Worm (Caenorhabditis elegans) whole organism, late embryonic: ENCODE data around the gene ccdc-55.

Experiments
- C38D4.7 ChIP-seq: fragments of 200-800 bp; sonication (Bioruptor generic); optimal IDR thresholded peaks from 2 replicates; lab custom pipeline; 2018; ENCODE audit warnings: mild to moderate bottlenecking, missing genetic modification characterization, moderate library complexity, missing compliant biosample characterization
- F13H6.1 ChIP-seq: sonication (generic microtip); optimal IDR thresholded peaks from 2 replicates; lab custom pipeline; 2016; ENCODE audit warnings: missing genetic modification characterization, missing compliant biosample characterization
- K02D7.2 ChIP-seq: sonication (generic microtip); optimal IDR thresholded peaks from 2 replicates; lab custom pipeline; 2017; ENCODE audit warnings: mild to moderate bottlenecking, missing genetic modification characterization, missing compliant biosample characterization
- T23F11.4 ChIP-seq: fragments of 200-800 bp; sonication (Bioruptor generic); optimal IDR thresholded peaks from 2 replicates; lab custom pipeline; 2018; ENCODE audit warnings: mild to moderate bottlenecking, missing genetic modification characterization, missing compliant biosample characterization
- ama-1 ChIP-seq: fragments of 150-350 bp; optimal IDR thresholded peaks from 2 replicates; lab custom pipeline; 2014
- ceh-18 ChIP-seq: sonication (generic microtip); optimal IDR thresholded peaks from 2 replicates; lab custom pipeline; 2016; ENCODE audit warnings: missing genetic modification characterization, missing compliant biosample characterization
- ceh-19 ChIP-seq: fragments of 200-800 bp; sonication (Bioruptor generic); optimal IDR thresholded peaks from 2 replicates; lab custom pipeline; 2018; ENCODE audit warnings: mild to moderate bottlenecking, missing genetic modification characterization, missing compliant biosample characterization
- ceh-2 ChIP-seq: sonication (generic microtip); optimal IDR thresholded peaks from 2 replicates; lab custom pipeline; 2016; ENCODE audit warnings: missing genotype, missing genetic modification characterization, missing compliant biosample characterization
- ceh-30 ChIP-seq: fragments of 150-350 bp; optimal IDR thresholded peaks from 2 replicates; lab custom pipeline; 2014; ENCODE audit warnings: missing biosample characterization, missing genetic modification characterization
- ceh-31 ChIP-seq: sonication (generic microtip); optimal IDR thresholded peaks from 2 replicates; lab custom pipeline; 2016; ENCODE audit warnings: missing genetic modification characterization, missing compliant biosample characterization
- che-1 ChIP-seq: sonication (generic microtip); optimal IDR thresholded peaks from 2 replicates; lab custom pipeline; 2016; ENCODE audit warnings: mild to moderate bottlenecking, missing genetic modification characterization, missing compliant biosample characterization
- dmd-4 ChIP-seq: sonication (generic microtip); optimal IDR thresholded peaks from 2 replicates; lab custom pipeline; 2016; ENCODE audit warnings: borderline replicate concordance, missing genetic modification characterization, missing compliant biosample characterization
- dve-1 ChIP-seq: sonication (generic microtip); optimal IDR thresholded peaks from 2 replicates; lab custom pipeline; 2017; ENCODE audit warnings: antibody characterized with exemption, mild to moderate bottlenecking, missing genetic modification characterization, missing compliant biosample characterization
- elt-2 ChIP-seq: sonication (generic microtip); optimal IDR thresholded peaks from 2 replicates; lab custom pipeline; 2016; ENCODE audit warnings: missing genetic modification reagents, missing genetic modification characterization, missing compliant biosample characterization
- ets-4 ChIP-seq: sonication (generic microtip); optimal IDR thresholded peaks from 2 replicates; lab custom pipeline; 2016; ENCODE audit warnings: missing genetic modification characterization, missing compliant biosample characterization
- eyg-1 ChIP-seq: sonication (generic microtip); optimal IDR thresholded peaks from 2 replicates; lab custom pipeline; 2016; ENCODE audit warnings: missing genotype, missing genetic modification characterization, missing compliant biosample characterization
- fax-1 ChIP-seq: sonication (generic microtip); optimal IDR thresholded peaks from 2 replicates; lab custom pipeline; 2016; ENCODE audit warnings: missing genotype, missing genetic modification characterization, missing compliant biosample characterization
- fkh-10 ChIP-seq: fragments of 150-350 bp; optimal IDR thresholded peaks from 2 replicates; lab custom pipeline; 2014; ENCODE audit warnings: missing biosample characterization, missing genetic modification reagents, missing genetic modification characterization
- fkh-6 ChIP-seq: sonication (generic microtip); optimal IDR thresholded peaks from 2 replicates; lab custom pipeline; 2016; ENCODE audit warnings: missing genetic modification characterization, missing compliant biosample characterization
- gmeb-2 ChIP-seq: sonication (generic microtip); optimal IDR thresholded peaks from 2 replicates; lab custom pipeline; 2016; ENCODE audit warnings: missing genetic modification characterization, inconsistent platforms, missing compliant biosample characterization
- hlh-13 ChIP-seq: fragments of 200-800 bp; sonication (Bioruptor generic); optimal IDR thresholded peaks from 2 replicates; lab custom pipeline; 2018; ENCODE audit warnings: mild to moderate bottlenecking, missing genetic modification characterization, missing compliant biosample characterization
- hlh-15 ChIP-seq: sonication (generic microtip); optimal IDR thresholded peaks from 2 replicates; lab custom pipeline; 2016; ENCODE audit warnings: missing genetic modification characterization, missing compliant biosample characterization
- hlh-30 ChIP-seq: sonication (generic microtip); optimal IDR thresholded peaks from 2 replicates; lab custom pipeline; 2017; ENCODE audit warnings: antibody characterized with exemption, missing genetic modification characterization, missing compliant biosample characterization; ENCODE audit not compliant: insufficient read depth
- hlh-6 ChIP-seq: sonication (generic microtip); optimal IDR thresholded peaks from 2 replicates; lab custom pipeline; 2016; ENCODE audit warnings: missing genotype, missing genetic modification characterization, missing compliant biosample characterization
- lim-6 ChIP-seq: sonication (generic microtip); optimal IDR thresholded peaks from 2 replicates; lab custom pipeline; 2016; ENCODE audit warnings: missing genetic modification characterization, missing compliant biosample characterization
- madf-2 ChIP-seq: sonication (generic microtip); optimal IDR thresholded peaks from 2 replicates; lab custom pipeline; 2017; ENCODE audit warnings: missing genetic modification characterization, missing compliant biosample characterization
- mec-3 ChIP-seq: sonication (generic microtip); optimal IDR thresholded peaks from 2 replicates; lab custom pipeline; 2016; ENCODE audit warnings: borderline replicate concordance, missing genetic modification characterization, missing compliant biosample characterization
- nfya-1 ChIP-seq: sonication (generic microtip); optimal IDR thresholded peaks from 2 replicates; lab custom pipeline; 2017; ENCODE audit warnings: missing genetic modification characterization, mild to moderate bottlenecking, missing compliant biosample characterization, antibody characterized with exemption, moderate library complexity
- nhr-11 ChIP-seq: fragments of 150-350 bp; optimal IDR thresholded peaks from 2 replicates; lab custom pipeline; 2014; ENCODE audit warnings: missing biosample characterization, missing genetic modification characterization
- nhr-232 ChIP-seq: sonication (generic microtip); optimal IDR thresholded peaks from 2 replicates; lab custom pipeline; 2016; ENCODE audit warnings: missing genetic modification characterization, missing compliant biosample characterization
- odd-2 ChIP-seq: sonication (generic microtip); optimal IDR thresholded peaks from 2 replicates; lab custom pipeline; 2017; ENCODE audit warnings: antibody characterized with exemption, mild to moderate bottlenecking, missing genetic modification characterization, missing compliant biosample characterization
- pha-2 ChIP-seq: sonication (generic microtip); optimal IDR thresholded peaks from 2 replicates; lab custom pipeline; 2017; ENCODE audit warnings: mild to moderate bottlenecking, missing genetic modification characterization, missing compliant biosample characterization
- pqm-1 ChIP-seq: sonication (generic microtip); optimal IDR thresholded peaks from 2 replicates; lab custom pipeline; 2016; ENCODE audit warnings: missing genetic modification characterization, missing compliant biosample characterization
- pros-1 ChIP-seq: fragments of 150-350 bp; optimal IDR thresholded peaks from 2 replicates; lab custom pipeline; 2014; ENCODE audit warnings: missing biosample characterization, missing genetic modification reagents, missing genetic modification characterization
- sox-2 ChIP-seq: fragments of 200-800 bp; sonication (Bioruptor generic); IDR thresholded peaks from 2 replicates; pipeline ENCODE4 v1.3.6; 2022; ENCODE audit warnings: missing genetic modification reagents, missing genetic modification characterization, missing compliant biosample characterization
- sox-4 ChIP-seq: sonication (generic microtip); optimal IDR thresholded peaks from 2 replicates; lab custom pipeline; 2017; ENCODE audit warnings: mild to moderate bottlenecking, missing genetic modification characterization, inconsistent platforms, missing compliant biosample characterization
- tbx-2 ChIP-seq: sonication (generic microtip); optimal IDR thresholded peaks from 2 replicates; lab custom pipeline; 2016; ENCODE audit warnings: missing genetic modification characterization, missing compliant biosample characterization
- unc-55 ChIP-seq: sonication (generic microtip); optimal IDR thresholded peaks from 2 replicates; lab custom pipeline; 2017; ENCODE audit warnings: missing biosample characterization, missing genetic modification reagents, missing genetic modification characterization
- unc-86 ChIP-seq: sonication (generic microtip); optimal IDR thresholded peaks from 2 replicates; lab custom pipeline; 2016; ENCODE audit warnings: missing genetic modification characterization, missing compliant biosample characterization
- ztf-16 ChIP-seq: sonication (generic microtip); optimal IDR thresholded peaks from 2 replicates; lab custom pipeline; 2017; ENCODE audit warnings: missing genetic modification characterization, missing compliant biosample characterization

The ccdc-55 gene

ce11 chrIII:4152309-4152708, 16.3 kb downstream of the ccdc-55 start:
- no peak for TF ChIP-seq madf-2 (tag; lab: Kevin White, UChicago)
- TF ChIP-seq odd-2 (tag; lab: Kevin White, UChicago) = no peak
- no peak for TF ChIP-seq ama-1
- no peak for TF ChIP-seq dmd-4
- no peak for TF ChIP-seq sox-4 (tag; lab: Kevin White, UChicago)
- no peak for TF ChIP-seq ceh-19 (GFP tag; lab: Kevin White, UChicago)
- no peak for TF ChIP-seq eyg-1 (tag; lab: Kevin White, UChicago)
- TF ChIP-seq nhr-11 (tag; lab: Kevin White, UChicago) = no peak
- TF ChIP-seq ceh-30 (tag; lab: Kevin White, UChicago) = no peak
- TF ChIP-seq pros-1 (tag; lab: Kevin White, UChicago) = no peak
- TF ChIP-seq ztf-16 = no peak
- TF ChIP-seq lim-6 (tag; lab: Kevin White, UChicago) = no peak
- TF ChIP-seq pqm-1 = no peak
- TF ChIP-seq che-1 (tag; lab: Kevin White, UChicago) = no peak
- TF ChIP-seq, all 69 proteins: peak for 0

ce11 chrIII:4151548-4152104, 16.9 kb downstream of the ccdc-55 start, which contains the start of the genes wht-3 and har-1:
Gene wht-3, minus strand, starts transcription at chrIII:4151598.
Gene har-1, plus strand, starts transcription at chrIII:4152054.
- TF ChIP-seq nhr-232 (tag; lab: Kevin White, UChicago) = no peak
- no peak for TF ChIP-seq mec-3 (tag; lab: Kevin White, UChicago)
- TF ChIP-seq C38D4.7 (GFP tag; lab: Kevin White, UChicago) = no peak
- TF ChIP-seq hlh-6 (tag; lab: Kevin White, UChicago) = no peak
- TF ChIP-seq ceh-30 (tag; lab: Kevin White, UChicago) = no peak
- TF ChIP-seq dve-1 (tag; lab: Kevin White, UChicago) = no peak
- no peak for TF ChIP-seq pros-1 (tag; lab: Kevin White, UChicago)
- no peak for TF ChIP-seq ceh-2 (tag; lab: Kevin White, UChicago)
- TF ChIP-seq gmeb-2 (tag; lab: Kevin White, UChicago) = no peak
- TF ChIP-seq fkh-6 (tag; lab: Kevin White, UChicago) = no peak
- no peak for TF ChIP-seq hlh-15 (tag; lab: Kevin White, UChicago)
- no peak for TF ChIP-seq nhr-11 (tag; lab: Kevin White, UChicago)
- TF ChIP-seq ceh-31 (tag; lab: Kevin White, UChicago) = no peak
- no peak for TF ChIP-seq pqm-1
- no peak for TF ChIP-seq fkh-10 (GFP tag; lab: Kevin White, UChicago)

DNA sequence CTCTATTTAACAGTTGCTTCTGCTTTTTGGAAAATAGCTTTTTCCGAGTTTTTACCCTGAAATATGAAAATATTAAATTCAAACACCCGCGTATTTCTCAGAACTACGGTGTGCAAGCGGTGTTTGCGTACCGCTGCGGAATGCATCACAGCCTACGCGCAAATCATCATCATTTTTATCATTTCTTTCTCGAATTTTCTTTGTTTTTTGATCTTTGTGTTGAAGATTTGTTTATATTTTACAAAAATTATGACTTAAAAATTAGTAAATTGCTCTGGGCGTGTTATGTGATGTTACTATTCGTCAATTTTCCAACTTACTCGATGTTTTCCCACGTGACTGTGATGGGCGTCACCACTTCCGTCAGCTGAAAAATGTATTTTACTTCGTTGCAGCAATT, 17.6 kb downstream of the ccdc-55 start:
- no peak for TF ChIP-seq fax-1 (tag; lab: Kevin White, UChicago)
- no peak for TF ChIP-seq F13H6.1 (tag; lab: Kevin White, UChicago)
- no peak for TF ChIP-seq pha-2 (tag; lab: Kevin White, UChicago)
- TF ChIP-seq hlh-13 (GFP tag; lab: Kevin White, UChicago) = no peak
- TF ChIP-seq ets-4 (tag; lab: Kevin White, UChicago) = no peak
- TF ChIP-seq K02D7.2 (tag; lab: Kevin White, UChicago) = no peak
- TF ChIP-seq ceh-30 (tag; lab: Kevin White, UChicago) = peak; percentile 62
- TF ChIP-seq ceh-18 (tag; lab: Kevin White, UChicago) = peak; percentile 15
- TF ChIP-seq T23F11.4 (GFP tag; lab: Kevin White, UChicago) = no peak
- peak; percentile 15 for TF ChIP-seq ceh-31 (tag; lab: Kevin White, UChicago)
- peak; percentile 23 for TF ChIP-seq unc-86 (tag; lab: Kevin White, UChicago)
- TF ChIP-seq nhr-11 (tag; lab: Kevin White, UChicago) = no peak
- TF ChIP-seq elt-2 (tag; lab: Kevin White, UChicago) = peak; percentile 36
- no peak for TF ChIP-seq sox-2 (GFP tag; lab: Robert Waterston, UW)
- TF ChIP-seq hlh-30 (tag; lab: Kevin White, UChicago) = peak; percentile 1
- TF ChIP-seq ztf-16 = no peak
- peak; percentile 74 for TF ChIP-seq unc-55
- TF ChIP-seq nfya-1 (tag; lab: Kevin White, UChicago) = peak; percentile 81
- TF ChIP-seq ama-1 = no peak
- peak; percentile 5 for TF ChIP-seq tbx-2 (tag; lab: Kevin White, UChicago)
